Worm (Caenorhabditis elegans) whole organism, midembryonic: Measurements from ENCODE around the gene str-45.

Source experiments
- cog-1 ChIP-seq: sonication (generic microtip); optimal IDR thresholded peaks from 2 replicates; lab custom pipeline; 2016; ENCODE audit warnings: missing genetic modification characterization, missing compliant biosample characterization
- klf-2 ChIP-seq: fragments of 200-800 bp; sonication (Bioruptor generic); conservative IDR thresholded peaks from 2 replicates; pipeline ENCODE4 v1.3.6; 2022; ENCODE audit warnings: missing genetic modification reagents, missing genetic modification characterization, missing compliant biosample characterization
- tab-1 ChIP-seq: fragments of 200-800 bp; sonication (Bioruptor generic); IDR thresholded peaks from 2 replicates; pipeline ENCODE4 v1.3.6; 2022; ENCODE audit warnings: missing genetic modification characterization, missing compliant biosample characterization
- ztf-23 ChIP-seq: fragments of 200-800 bp; sonication (Bioruptor generic); IDR thresholded peaks from 2 replicates; pipeline ENCODE4 v1.3.6; 2022; ENCODE audit warnings: missing genetic modification reagents, missing genetic modification characterization, missing compliant biosample characterization

ce11 chrV:15199768-15200167 lies 41.0 kb downstream of the str-45 start, which contains the start of gene Y75B12B.10:
- TF ChIP-seq ztf-23 (GFP tag; lab: Robert Waterston, UW), result no peak
- TF ChIP-seq tab-1, result no peak
- no peak for TF ChIP-seq klf-2 (GFP tag; lab: Robert Waterston, UW)
- TF ChIP-seq cog-1, result no peak
